Worm (Caenorhabditis elegans) whole organism, L1 larva: ENCODE data around the gene T01H10.11.

Experiments used
- nhr-11 ChIP-seq: fragments of 150-350 bp; optimal IDR thresholded peaks from 2 replicates; lab custom pipeline; 2014; ENCODE audit warnings: missing biosample characterization, missing genetic modification characterization
- sox-4 ChIP-seq: sonication (generic microtip); optimal IDR thresholded peaks from 2 replicates; lab custom pipeline; 2016; ENCODE audit warnings: missing genetic modification characterization, missing compliant biosample characterization
- ztf-4 ChIP-seq: fragments of 150-350 bp; optimal IDR thresholded peaks from 2 replicates; lab custom pipeline; 2014; ENCODE audit warnings: missing biosample characterization, missing genetic modification characterization

- TF ChIP-seq sox-4 (tag; lab: Kevin White, UChicago) (no peak), ztf-4 (tag; lab: Kevin White, UChicago) (no peak), nhr-11 (tag; lab: Kevin White, UChicago) (no peak)
Observed at ce11 chrX:12172482-12173134, 49.4 kb downstream of the T01H10.11 start.
